Worm (Caenorhabditis elegans) whole organism, early embryonic: Measurements from ENCODE around the gene dpy-28.

Experiments used
- B0310.2 ChIP-seq: sonication (generic microtip); optimal IDR thresholded peaks from 2 replicates; lab custom pipeline; 2016; ENCODE audit warnings: mild to moderate bottlenecking, missing genetic modification characterization, missing compliant biosample characterization
- F13C5.2 ChIP-seq: sonication (generic microtip); optimal IDR thresholded peaks from 2 replicates; lab custom pipeline; 2017; ENCODE audit warnings: mild to moderate bottlenecking, missing genetic modification characterization, inconsistent platforms, missing compliant biosample characterization
- aly-1 ChIP-seq: sonication (generic microtip); optimal IDR thresholded peaks from 2 replicates; lab custom pipeline; 2016; ENCODE audit warnings: missing genetic modification characterization, missing compliant biosample characterization
- ama-1 ChIP-seq: fragments of 150-350 bp; optimal IDR thresholded peaks from 2 replicates; lab custom pipeline; 2014
- ceh-13 ChIP-seq: fragments of 200-800 bp; sonication (Bioruptor generic); optimal IDR thresholded peaks from 2 replicates; lab custom pipeline; 2018; ENCODE audit warnings: mild to moderate bottlenecking, missing genetic modification characterization, missing compliant biosample characterization
- ceh-36 ChIP-seq: sonication (generic microtip); optimal IDR thresholded peaks from 2 replicates; lab custom pipeline; 2016; ENCODE audit warnings: missing genetic modification characterization, inconsistent platforms, missing compliant biosample characterization
- ets-7 ChIP-seq: sonication (generic microtip); optimal IDR thresholded peaks from 2 replicates; lab custom pipeline; 2016; ENCODE audit warnings: missing genotype, missing genetic modification characterization, missing compliant biosample characterization
- flt-1 ChIP-seq: fragments of 200-800 bp; sonication (Bioruptor generic); IDR thresholded peaks from 2 replicates; pipeline ENCODE4 v1.3.6; 2022; ENCODE audit warnings: missing genetic modification characterization, missing compliant biosample characterization
- hmbx-1 ChIP-seq: sonication (generic microtip); optimal IDR thresholded peaks from 2 replicates; lab custom pipeline; 2016; ENCODE audit warnings: mild to moderate bottlenecking, missing genetic modification characterization, missing compliant biosample characterization
- hmg-4 ChIP-seq: fragments of 200-800 bp; sonication (Bioruptor generic); optimal IDR thresholded peaks from 2 replicates; lab custom pipeline; 2018; ENCODE audit warnings: mild to moderate bottlenecking, missing genetic modification characterization, missing compliant biosample characterization
- hnd-1 ChIP-seq: sonication (generic microtip); optimal IDR thresholded peaks from 2 replicates; lab custom pipeline; 2016; ENCODE audit warnings: missing genetic modification characterization, missing compliant biosample characterization
- pes-1 ChIP-seq: fragments of 200-800 bp; sonication (Bioruptor generic); IDR thresholded peaks from 2 replicates; pipeline ENCODE4 v1.3.6; 2022; ENCODE audit warnings: missing genetic modification reagents, missing genetic modification characterization, missing compliant biosample characterization
- scrt-1 ChIP-seq: fragments of 200-800 bp; sonication (Bioruptor generic); IDR thresholded peaks from 2 replicates; pipeline ENCODE4 v1.3.6; 2022; ENCODE audit warnings: missing genetic modification characterization, missing compliant biosample characterization
- sea-1 ChIP-seq: fragments of 200-800 bp; sonication (Bioruptor generic); conservative IDR thresholded peaks from 2 replicates; pipeline ENCODE4 v1.3.6; 2022; ENCODE audit warnings: missing genetic modification characterization, missing compliant biosample characterization
- tbx-11 ChIP-seq: fragments of 200-800 bp; sonication (Bioruptor generic); IDR thresholded peaks from 2 replicates; pipeline ENCODE4 v1.3.6; 2022; ENCODE audit warnings: missing genetic modification characterization, missing compliant biosample characterization
- tbx-37 ChIP-seq: fragments of 200-800 bp; sonication (Bioruptor generic); conservative IDR thresholded peaks from 2 replicates; pipeline ENCODE4 v1.3.6; 2022; ENCODE audit warnings: missing genetic modification reagents, missing genetic modification characterization, missing compliant biosample characterization
- tra-4 ChIP-seq: sonication (generic microtip); optimal IDR thresholded peaks from 2 replicates; lab custom pipeline; 2017; ENCODE audit warnings: missing genetic modification characterization, missing compliant biosample characterization

The dpy-28 gene

ce11 chrIII:10816800-10817418, 54.0 kb downstream of the dpy-28 start, which contains the start of gene sca-1:
Gene sca-1 (minus strand): TSS chrIII:10816850.
- TF ChIP-seq hmbx-1 (tag; lab: Kevin White, UChicago) (no peak), flt-1 (no peak), tra-4 (tag; lab: Kevin White, UChicago) (no peak), aly-1 (tag; lab: Kevin White, UChicago) (no peak), scrt-1 (GFP tag; lab: Robert Waterston, UW) (no peak), ets-7 (tag; lab: Kevin White, UChicago) (no peak), ama-1 (lab: Kevin White, UChicago) (no peak), hnd-1 (tag; lab: Kevin White, UChicago) (no peak), hmg-4 (GFP tag; lab: Kevin White, UChicago) (no peak), B0310.2 (tag; lab: Kevin White, UChicago) (no peak), tbx-11 (GFP tag; lab: Robert Waterston, UW) (no peak), pes-1 (GFP tag; lab: Robert Waterston, UW) (no peak), F13C5.2 (tag; lab: Kevin White, UChicago) (no peak), sea-1 (GFP tag; lab: Robert Waterston, UW) (no peak), tbx-37 (GFP tag; lab: Robert Waterston, UW) (no peak), ceh-36 (no peak), ceh-13 (GFP tag; lab: Kevin White, UChicago) (no peak)

DNA sequence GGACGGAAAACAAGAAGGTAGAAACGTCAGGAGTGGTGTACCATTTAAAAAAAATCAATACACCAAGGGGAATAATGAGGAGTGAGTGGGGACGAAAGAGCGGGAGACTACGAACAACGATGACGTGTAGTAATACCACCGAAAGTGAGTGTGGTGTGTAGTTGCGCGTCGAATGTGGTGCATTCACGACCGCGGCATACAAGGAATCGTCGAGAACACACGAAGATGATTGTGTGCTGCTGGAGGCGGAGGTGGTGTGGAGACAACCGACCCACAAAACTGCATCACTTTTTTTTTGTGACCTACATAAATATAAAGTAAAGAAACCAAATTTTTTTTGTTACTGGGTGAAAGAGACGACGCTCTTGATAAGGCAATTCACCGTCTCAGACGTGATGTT, 55.4 kb downstream of the dpy-28 start:
- no peak for TF ChIP-seq tbx-37 (GFP tag; lab: Robert Waterston, UW)
- TF ChIP-seq F13C5.2 (tag; lab: Kevin White, UChicago), result no peak
- TF ChIP-seq hmg-4 (GFP tag; lab: Kevin White, UChicago), result peak; percentile 59
- TF ChIP-seq sea-1 (GFP tag; lab: Robert Waterston, UW), result no peak
- no peak for TF ChIP-seq flt-1
- TF ChIP-seq aly-1 (tag; lab: Kevin White, UChicago), result no peak

ce11 chrIII:10819257-10819656, 56.3 kb downstream of the dpy-28 start:
- TF ChIP-seq scrt-1 (GFP tag; lab: Robert Waterston, UW) (no peak), ets-7 (tag; lab: Kevin White, UChicago) (no peak), tbx-11 (GFP tag; lab: Robert Waterston, UW) (no peak), B0310.2 (tag; lab: Kevin White, UChicago) (no peak), ama-1 (lab: Kevin White, UChicago) (no peak), tbx-37 (GFP tag; lab: Robert Waterston, UW) (no peak), flt-1 (no peak)

ce11 chrIII:10819778-10820177, 56.8 kb downstream of the dpy-28 start:
- no peak for TF ChIP-seq tbx-11 (GFP tag; lab: Robert Waterston, UW)
- no peak for TF ChIP-seq tbx-37 (GFP tag; lab: Robert Waterston, UW)
- TF ChIP-seq flt-1, result no peak
- TF ChIP-seq pes-1 (GFP tag; lab: Robert Waterston, UW), result no peak
- TF ChIP-seq hnd-1 (tag; lab: Kevin White, UChicago), result no peak
- TF ChIP-seq B0310.2 (tag; lab: Kevin White, UChicago), result no peak
- TF ChIP-seq F13C5.2 (tag; lab: Kevin White, UChicago), result no peak
- TF ChIP-seq hmbx-1 (tag; lab: Kevin White, UChicago), result no peak
- no peak for TF ChIP-seq ceh-36
- no peak for TF ChIP-seq aly-1 (tag; lab: Kevin White, UChicago)
- no peak for TF ChIP-seq ceh-13 (GFP tag; lab: Kevin White, UChicago)
- no peak for TF ChIP-seq sea-1 (GFP tag; lab: Robert Waterston, UW)
- TF ChIP-seq ets-7 (tag; lab: Kevin White, UChicago), result no peak
- TF ChIP-seq ama-1 (lab: Kevin White, UChicago), result no peak
- TF ChIP-seq tra-4 (tag; lab: Kevin White, UChicago), result no peak
- no peak for TF ChIP-seq hmg-4 (GFP tag; lab: Kevin White, UChicago)
- no peak for TF ChIP-seq scrt-1 (GFP tag; lab: Robert Waterston, UW)

DNA sequence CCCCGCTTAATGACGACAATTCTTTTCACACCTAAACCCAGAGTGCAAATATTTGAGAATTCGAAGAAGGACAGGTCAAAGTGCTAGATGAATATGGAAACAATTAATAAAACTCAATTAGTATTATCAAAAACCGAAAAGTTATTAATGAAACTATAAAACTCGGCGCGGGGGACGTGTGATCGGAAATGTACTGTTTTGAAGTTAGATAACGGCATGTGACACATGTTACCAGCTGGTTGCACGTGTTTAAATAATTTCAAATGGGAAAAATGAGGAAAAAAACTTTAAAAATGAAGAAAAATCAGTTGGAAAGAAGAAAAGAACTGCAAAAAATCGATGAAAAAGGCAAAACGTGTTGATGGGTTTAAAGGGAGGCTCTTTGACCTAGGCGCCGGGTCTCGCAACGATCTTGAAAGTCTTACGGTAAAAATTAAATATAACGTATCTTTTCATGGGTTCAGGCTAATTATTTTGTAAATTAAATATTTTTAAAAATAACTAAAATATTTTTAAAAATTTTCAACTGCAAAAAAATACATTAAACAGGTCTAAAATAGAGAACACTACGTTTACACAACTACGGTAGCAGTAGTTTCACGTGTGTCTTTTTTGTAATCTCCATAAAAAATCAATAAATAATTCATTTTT, 57.8 kb downstream of the dpy-28 start:
- TF ChIP-seq ets-7 (tag; lab: Kevin White, UChicago), result no peak
- no peak for TF ChIP-seq ama-1 (lab: Kevin White, UChicago)
- no peak for TF ChIP-seq scrt-1 (GFP tag; lab: Robert Waterston, UW)
- TF ChIP-seq flt-1, result no peak
- TF ChIP-seq tbx-11 (GFP tag; lab: Robert Waterston, UW), result no peak
- no peak for TF ChIP-seq ceh-13 (GFP tag; lab: Kevin White, UChicago)
- TF ChIP-seq B0310.2 (tag; lab: Kevin White, UChicago), result no peak
- TF ChIP-seq tbx-37 (GFP tag; lab: Robert Waterston, UW), result no peak
- no peak for TF ChIP-seq tra-4 (tag; lab: Kevin White, UChicago)

- no peak for TF ChIP-seq flt-1
- no peak for TF ChIP-seq scrt-1 (GFP tag; lab: Robert Waterston, UW)
- no peak for TF ChIP-seq B0310.2 (tag; lab: Kevin White, UChicago)
- TF ChIP-seq aly-1 (tag; lab: Kevin White, UChicago), result no peak
Observed at ce11 chrIII:10822494-10823113, 59.7 kb downstream of the dpy-28 start.

DNA sequence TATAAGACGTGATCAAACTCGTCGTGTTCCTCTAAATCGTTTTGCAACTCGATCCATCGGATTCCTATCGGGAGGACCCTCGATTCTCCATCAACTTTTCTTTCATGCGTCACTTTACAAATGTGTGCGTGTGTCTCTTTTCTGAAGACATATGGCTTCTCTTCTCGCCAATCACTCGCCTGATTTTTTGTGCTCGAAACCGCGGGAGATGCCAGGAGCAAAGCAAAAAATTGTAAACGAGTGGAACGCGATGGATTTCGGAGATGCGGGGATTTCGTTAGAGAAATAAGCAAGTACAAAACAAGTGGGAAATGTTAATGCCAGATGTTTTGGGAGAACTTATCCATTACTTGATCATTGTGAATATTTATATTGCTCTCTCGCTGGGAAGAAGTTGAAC, 61.3 kb downstream of the dpy-28 start:
- TF ChIP-seq ets-7 (tag; lab: Kevin White, UChicago) (no peak), sea-1 (GFP tag; lab: Robert Waterston, UW) (no peak), hmbx-1 (tag; lab: Kevin White, UChicago) (no peak), F13C5.2 (tag; lab: Kevin White, UChicago) (no peak), B0310.2 (tag; lab: Kevin White, UChicago) (no peak), ceh-36 (no peak), tbx-37 (GFP tag; lab: Robert Waterston, UW) (no peak), pes-1 (GFP tag; lab: Robert Waterston, UW) (no peak), tbx-11 (GFP tag; lab: Robert Waterston, UW) (no peak), hnd-1 (tag; lab: Kevin White, UChicago) (no peak), ceh-13 (GFP tag; lab: Kevin White, UChicago) (no peak), tra-4 (tag; lab: Kevin White, UChicago) (no peak), aly-1 (tag; lab: Kevin White, UChicago) (no peak), ama-1 (lab: Kevin White, UChicago) (no peak), flt-1 (no peak), hmg-4 (GFP tag; lab: Kevin White, UChicago) (no peak)
